Worm (Caenorhabditis elegans) whole organism, L4/young adult: Measurements from ENCODE around the gene fbxb-84.

Experiments
- W03F9.2 ChIP-seq: fragments of 150-350 bp; optimal IDR thresholded peaks from 2 replicates; lab custom pipeline; 2014; ENCODE audit warnings: missing biosample characterization, missing genetic modification characterization
- dao-5 ChIP-seq: sonication (generic microtip); optimal IDR thresholded peaks from 2 replicates; lab custom pipeline; 2016; ENCODE audit warnings: missing genotype, missing genetic modification characterization, moderate library complexity, missing compliant biosample characterization
- him-1 ChIP-seq: sonication (generic microtip); optimal IDR thresholded peaks from 2 replicates; lab custom pipeline; 2016; ENCODE audit warnings: missing genotype, missing genetic modification reagents, missing genetic modification characterization, missing compliant biosample characterization

- TF ChIP-seq dao-5 (tag; lab: Kevin White, UChicago) (no peak), him-1 (tag; lab: Kevin White, UChicago) (no peak), W03F9.2 (tag; lab: Kevin White, UChicago) (no peak)
Measured at ce11 chrIII:146369-146768, at the start of gene fbxb-84.
